Worm (Caenorhabditis elegans) whole organism, young adult: ENCODE results near the gene K02E11.3.

Experiments
- C06A6.2 ChIP-seq: fragments of 200-800 bp; sonication (Bioruptor generic); conservative IDR thresholded peaks from 2 replicates; pipeline ENCODE4 v1.3.6; 2022; ENCODE audit warnings: missing genetic modification characterization, missing compliant biosample characterization
- F33H1.4 ChIP-seq: fragments of 200-800 bp; sonication (Bioruptor generic); IDR thresholded peaks from 2 replicates; pipeline ENCODE4 v1.3.6; 2022; ENCODE audit warnings: missing genetic modification reagents, missing genetic modification characterization, missing compliant biosample characterization
- F37B4.10 ChIP-seq: fragments of 200-800 bp; sonication (Bioruptor generic); IDR thresholded peaks from 2 replicates; pipeline ENCODE4 v1.3.6; 2022; ENCODE audit warnings: missing genetic modification characterization, missing compliant biosample characterization
- K11D2.4 ChIP-seq: fragments of 200-800 bp; sonication (Bioruptor generic); IDR thresholded peaks from 2 replicates; pipeline ENCODE4 v1.3.6; 2022; ENCODE audit warnings: missing genetic modification reagents, missing genetic modification characterization, missing compliant biosample characterization
- Y53F4B.3 ChIP-seq: fragments of 200-800 bp; sonication (Bioruptor generic); IDR thresholded peaks from 2 replicates; pipeline ENCODE4 v1.3.6; 2022; ENCODE audit warnings: missing genetic modification reagents, missing genetic modification characterization, missing compliant biosample characterization
- Y56A3A.18 ChIP-seq: fragments of 200-800 bp; sonication (Bioruptor generic); IDR thresholded peaks from 2 replicates; pipeline ENCODE4 v1.3.6; 2022; ENCODE audit warnings: missing genetic modification reagents, missing genetic modification characterization, missing compliant biosample characterization
- ama-1 ChIP-seq, 3 experiments: fragments of 150-350 bp in 1 of 3; sonication (generic microtip) in 2 of 3; optimal IDR thresholded peaks; 2 replicates each; lab custom pipeline; 2014 to 2018; ENCODE audit warnings: missing biosample characterization in 2 of 3, missing genetic modification characterization in 2 of 3, missing genetic modification reagents in 2 of 3
- ccch-3 ChIP-seq: fragments of 200-800 bp; sonication (Bioruptor generic); optimal IDR thresholded peaks from 2 replicates; lab custom pipeline; 2018; ENCODE audit warnings: mild to moderate bottlenecking, missing genetic modification characterization, missing compliant biosample characterization
- cebp-2 ChIP-seq: fragments of 200-800 bp; sonication (Bioruptor generic); IDR thresholded peaks from 2 replicates; pipeline ENCODE4 v1.3.6; 2022; ENCODE audit warnings: missing genetic modification characterization, missing compliant biosample characterization
- ceh-40 ChIP-seq: fragments of 200-800 bp; sonication (Bioruptor generic); IDR thresholded peaks from 2 replicates; pipeline ENCODE4 v1.3.6; 2022; ENCODE audit warnings: missing genetic modification characterization, missing compliant biosample characterization
- ceh-58 ChIP-seq: fragments of 200-800 bp; sonication (Bioruptor generic); IDR thresholded peaks from 2 replicates; pipeline ENCODE4 v1.3.6; 2022; ENCODE audit warnings: missing genetic modification characterization, missing compliant biosample characterization
- ceh-79 ChIP-seq: sonication (generic microtip); optimal IDR thresholded peaks from 2 replicates; lab custom pipeline; 2017; ENCODE audit warnings: mild to moderate bottlenecking, missing genetic modification characterization, missing compliant biosample characterization
- chd-7 ChIP-seq: sonication (generic microtip); optimal IDR thresholded peaks from 2 replicates; lab custom pipeline; 2016; ENCODE audit warnings: mild to moderate bottlenecking, missing genetic modification characterization, moderate library complexity, missing compliant biosample characterization
- die-1 ChIP-seq: sonication (generic microtip); optimal IDR thresholded peaks from 2 replicates; lab custom pipeline; 2016; ENCODE audit warnings: missing genotype, mild to moderate bottlenecking, missing genetic modification characterization, missing compliant biosample characterization
- dpl-1 ChIP-seq: fragments of 150-350 bp; optimal IDR thresholded peaks from 2 replicates; lab custom pipeline; 2014; ENCODE audit warnings: missing biosample characterization, missing genetic modification reagents, missing genetic modification characterization
- efl-1 ChIP-seq: fragments of 150-350 bp; optimal IDR thresholded peaks from 2 replicates; lab custom pipeline; 2014; ENCODE audit warnings: missing biosample characterization, missing genetic modification reagents, missing genetic modification characterization
- fkh-3 ChIP-seq: sonication (generic microtip); optimal IDR thresholded peaks from 2 replicates; lab custom pipeline; 2016; ENCODE audit warnings: mild to moderate bottlenecking, missing genetic modification characterization, missing compliant biosample characterization
- hlh-12 ChIP-seq: sonication (generic microtip); optimal IDR thresholded peaks from 2 replicates; lab custom pipeline; 2016; ENCODE audit warnings: missing genetic modification characterization, missing compliant biosample characterization
- hmg-1.2 ChIP-seq: fragments of 200-800 bp; sonication (Bioruptor generic); IDR thresholded peaks from 2 replicates; pipeline ENCODE4 v1.3.6; 2022; ENCODE audit warnings: missing genetic modification reagents, missing genetic modification characterization, missing compliant biosample characterization
- hsf-1 ChIP-seq: fragments of 200-800 bp; sonication (Bioruptor generic); IDR thresholded peaks from 2 replicates; pipeline ENCODE4 v1.3.6; 2022; ENCODE audit warnings: missing genetic modification reagents, missing genetic modification characterization, missing compliant biosample characterization
- lin-40 ChIP-seq: sonication (generic microtip); optimal IDR thresholded peaks from 2 replicates; lab custom pipeline; 2016; ENCODE audit warnings: missing genetic modification characterization, mild to moderate bottlenecking, missing compliant biosample characterization, missing genotype, missing genetic modification reagents
- lin-54 ChIP-seq: fragments of 200-800 bp; sonication (Bioruptor generic); optimal IDR thresholded peaks from 2 replicates; lab custom pipeline; 2018; ENCODE audit warnings: mild to moderate bottlenecking, missing genetic modification characterization, missing compliant biosample characterization
- madf-3 ChIP-seq: fragments of 200-800 bp; sonication (Bioruptor generic); IDR thresholded peaks from 2 replicates; pipeline ENCODE4 v1.3.6; 2022; ENCODE audit warnings: missing genetic modification reagents, missing genetic modification characterization, missing compliant biosample characterization
- madf-6 ChIP-seq: fragments of 200-800 bp; sonication (Bioruptor generic); IDR thresholded peaks from 2 replicates; pipeline ENCODE4 v1.3.6; 2022; ENCODE audit warnings: missing genetic modification reagents, missing genetic modification characterization, missing compliant biosample characterization
- nhr-120 ChIP-seq: fragments of 200-800 bp; sonication (Bioruptor generic); IDR thresholded peaks from 2 replicates; pipeline ENCODE4 v1.3.6; 2022; ENCODE audit warnings: missing genetic modification characterization, missing compliant biosample characterization
- nhr-179 ChIP-seq: sonication (generic microtip); optimal IDR thresholded peaks from 2 replicates; lab custom pipeline; 2016; ENCODE audit warnings: mild to moderate bottlenecking, missing genetic modification characterization, missing compliant biosample characterization
- nhr-27 ChIP-seq: fragments of 200-800 bp; sonication (Bioruptor generic); optimal IDR thresholded peaks from 2 replicates; lab custom pipeline; 2018; ENCODE audit warnings: mild to moderate bottlenecking, missing genetic modification characterization, moderate library complexity, missing compliant biosample characterization
- nhr-80 ChIP-seq: sonication (generic microtip); optimal IDR thresholded peaks from 2 replicates; lab custom pipeline; 2016; ENCODE audit warnings: missing genetic modification characterization, missing compliant biosample characterization
- pha-4 ChIP-seq: fragments of 150-350 bp; sonication (generic microtip); optimal IDR thresholded peaks from 2 replicates; lab custom pipeline; 2014; ENCODE audit warnings: missing biosample characterization, missing genetic modification reagents, missing genetic modification characterization
- rpc-1 ChIP-seq, 2 experiments: fragments of 150-350 bp in 1 of 2; sonication (generic microtip) in 1 of 2; optimal IDR thresholded peaks; 2 replicates each; lab custom pipeline; 2014 to 2018; ENCODE audit warnings: missing biosample characterization in 1 of 2, missing genetic modification characterization in 1 of 2, missing genetic modification reagents in 1 of 2, missing genotype in 1 of 2
- snpc-3.4 ChIP-seq: sonication (generic microtip); optimal IDR thresholded peaks from 2 replicates; lab custom pipeline; 2017; ENCODE audit warnings: missing genetic modification characterization, mild to moderate bottlenecking, missing compliant biosample characterization, antibody characterized with exemption, moderate library complexity, missing genotype, missing genetic modification reagents
- snpc-4 ChIP-seq, 5 experiments: fragments of 150-350 bp in 1 of 5; sonication (generic microtip) in 4 of 5; optimal IDR thresholded peaks; 2 replicates each; lab custom pipeline; 2014 to 2018; ENCODE audit warnings: missing genetic modification characterization in 5 of 5, missing biosample characterization in 3 of 5, antibody characterized with exemption in 2 of 5, mild to moderate bottlenecking in 2 of 5, missing compliant biosample characterization in 2 of 5, missing genotype in 2 of 5, moderate library complexity in 2 of 5, missing genetic modification reagents in 1 of 5
- sptf-2 ChIP-seq: fragments of 200-800 bp; sonication (Bioruptor generic); optimal IDR thresholded peaks from 2 replicates; lab custom pipeline; 2018; ENCODE audit warnings: mild to moderate bottlenecking, missing genetic modification characterization, missing compliant biosample characterization
- zim-3 ChIP-seq: sonication (generic microtip); optimal IDR thresholded peaks from 2 replicates; lab custom pipeline; 2017; ENCODE audit warnings: mild to moderate bottlenecking, missing genetic modification characterization, moderate library complexity, missing compliant biosample characterization
- ztf-18 ChIP-seq: sonication (generic microtip); optimal IDR thresholded peaks from 2 replicates; lab custom pipeline; 2016; ENCODE audit warnings: missing genotype, mild to moderate bottlenecking, missing genetic modification characterization, missing compliant biosample characterization
- ztf-25 ChIP-seq: fragments of 200-800 bp; sonication (Bioruptor generic); IDR thresholded peaks from 2 replicates; pipeline ENCODE4 v1.3.6; 2022; ENCODE audit warnings: missing genetic modification reagents, missing genetic modification characterization, missing compliant biosample characterization
- ztf-28 ChIP-seq: fragments of 200-800 bp; sonication (Bioruptor generic); IDR thresholded peaks from 2 replicates; pipeline ENCODE4 v1.3.6; 2022; ENCODE audit warnings: missing genetic modification reagents, missing genetic modification characterization, missing compliant biosample characterization
- ztf-6 ChIP-seq: fragments of 200-800 bp; sonication (Bioruptor generic); IDR thresholded peaks from 2 replicates; pipeline ENCODE4 v1.3.6; 2022; ENCODE audit warnings: missing genetic modification reagents, missing genetic modification characterization, missing compliant biosample characterization

Gene K02E11.3

ce11 chrV:14273019-14273418 is 26.4 kb upstream of the K02E11.3 start, which contains the start of gene F40G12.6:
TSS of gene F40G12.6 (minus strand) at chrV:14273119.
- no peak for TF ChIP-seq hsf-1 (GFP tag; lab: Robert Waterston, UW)
- TF ChIP-seq Y53F4B.3 (GFP tag; lab: Robert Waterston, UW): no peak
- no peak for TF ChIP-seq nhr-120 (GFP tag; lab: Robert Waterston, UW)
- TF ChIP-seq hmg-1.2 (GFP tag; lab: Robert Waterston, UW): no peak
- TF ChIP-seq Y56A3A.18 (GFP tag; lab: Robert Waterston, UW): no peak
- TF ChIP-seq rpc-1 (optimal IDR thresholded peaks at IDR 0.05; lab: Kevin White, UChicago): no peak
- no peak for TF ChIP-seq rpc-1 (tag; optimal IDR thresholded peaks at IDR 0.05; lab: Kevin White, UChicago)
- no peak for TF ChIP-seq pha-4
- no peak for TF ChIP-seq ztf-28 (GFP tag; lab: Robert Waterston, UW)
- TF ChIP-seq ceh-58 (GFP tag; lab: Robert Waterston, UW): no peak
- TF ChIP-seq madf-3 (GFP tag; lab: Robert Waterston, UW): no peak
- TF ChIP-seq die-1 (tag; lab: Kevin White, UChicago): no peak
- no peak for TF ChIP-seq nhr-80
- TF ChIP-seq madf-6 (GFP tag; lab: Robert Waterston, UW): no peak
- no peak for TF ChIP-seq nhr-179 (tag; lab: Kevin White, UChicago)
- no peak for TF ChIP-seq zim-3 (tag; lab: Kevin White, UChicago)
- TF ChIP-seq K11D2.4 (GFP tag; lab: Robert Waterston, UW): no peak
- no peak for TF ChIP-seq C06A6.2
- no peak for TF ChIP-seq ccch-3 (GFP tag; lab: Kevin White, UChicago)

DNA sequence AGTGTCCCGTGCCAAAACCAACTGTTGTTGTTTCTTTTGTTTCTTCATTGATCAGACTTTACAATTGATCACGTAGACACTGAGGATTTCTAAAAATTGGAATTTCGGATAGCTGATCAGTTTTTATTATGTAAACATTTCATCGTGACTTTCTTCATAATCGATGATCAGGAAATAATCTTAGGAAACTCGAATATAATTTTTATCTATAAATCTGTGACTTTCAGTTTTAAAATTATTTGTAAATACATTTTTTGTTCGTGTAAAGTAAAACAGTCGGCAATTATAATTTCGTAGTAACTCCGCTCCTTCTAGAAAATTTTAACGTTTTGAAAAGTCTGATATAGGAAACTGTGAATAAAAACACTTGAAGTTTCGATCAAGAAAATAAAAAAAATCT is 24.1 kb upstream of the K02E11.3 start, which contains the start of gene F40G12.5:
TSS of gene F40G12.5 (minus strand) at position 101 of the 400 bp plus-strand sequence.
- no peak for TF ChIP-seq ztf-18 (tag; lab: Kevin White, UChicago)
- TF ChIP-seq ceh-79 (tag; lab: Kevin White, UChicago): no peak
- TF ChIP-seq ztf-25 (GFP tag; lab: Robert Waterston, UW): no peak
- TF ChIP-seq ztf-6 (GFP tag; lab: Robert Waterston, UW): no peak
- no peak for TF ChIP-seq dpl-1
- no peak for TF ChIP-seq madf-3 (GFP tag; lab: Robert Waterston, UW)
- no peak for TF ChIP-seq ama-1 (optimal IDR thresholded peaks at IDR 0.05; lab: Kevin White, UChicago)
- TF ChIP-seq ama-1 (GFP tag; optimal IDR thresholded peaks at IDR 0.05; lab: Kevin White, UChicago): no peak
- TF ChIP-seq lin-54 (GFP tag; lab: Kevin White, UChicago): no peak
- TF ChIP-seq nhr-27 (tag; lab: Kevin White, UChicago): no peak

- no peak for TF ChIP-seq lin-40 (tag; lab: Kevin White, UChicago)
- TF ChIP-seq ama-1 (optimal IDR thresholded peaks at IDR 0.05; lab: Kevin White, UChicago): no peak
- TF ChIP-seq ama-1 (GFP tag; optimal IDR thresholded peaks at IDR 0.05; lab: Kevin White, UChicago): no peak
- TF ChIP-seq snpc-4 (GFP tag; optimal IDR thresholded peaks at IDR 0.05; lab: Kevin White, UChicago): no peak
- TF ChIP-seq snpc-4 (tag; optimal IDR thresholded peaks at IDR 0.05; lab: Kevin White, UChicago): no peak
- no peak for TF ChIP-seq sptf-2
- TF ChIP-seq ztf-6 (GFP tag; lab: Robert Waterston, UW): no peak
- TF ChIP-seq ztf-18 (tag; lab: Kevin White, UChicago): no peak
- no peak for TF ChIP-seq efl-1 (GFP tag; lab: Kevin White, UChicago)
- TF ChIP-seq snpc-3.4 (tag; lab: Kevin White, UChicago): no peak
- TF ChIP-seq ceh-40 (GFP tag; lab: Robert Waterston, UW): no peak
- no peak for TF ChIP-seq fkh-3 (tag; lab: Kevin White, UChicago)
- TF ChIP-seq ceh-79 (tag; lab: Kevin White, UChicago): no peak
- TF ChIP-seq F33H1.4 (GFP tag; lab: Robert Waterston, UW): no peak
- TF ChIP-seq F37B4.10 (GFP tag; lab: Robert Waterston, UW): no peak
- no peak for TF ChIP-seq hlh-12 (tag; lab: Kevin White, UChicago)
- no peak for TF ChIP-seq K11D2.4 (GFP tag; lab: Robert Waterston, UW)
- TF ChIP-seq nhr-120 (GFP tag; lab: Robert Waterston, UW): no peak
- no peak for TF ChIP-seq die-1 (tag; lab: Kevin White, UChicago)
- no peak for TF ChIP-seq cebp-2 (GFP tag; lab: Robert Waterston, UW)
- TF ChIP-seq chd-7 (tag; lab: Kevin White, UChicago): no peak
These were observed 22.0 kb upstream of the K02E11.3 start, which contains the start of gene F40G12.4 for ce11 chrV:14268616-14269015. TSS of gene F40G12.4 (minus strand) at chrV:14268716.
